Fruit fly (Drosophila melanogaster) whole organism, adult: ENCODE measurements around the gene GC.

Experiments used
- CG11617 ChIP-seq: fragments of 200-800 bp; sonication (Bioruptor generic); optimal IDR thresholded peaks from 2 replicates; lab custom pipeline; 2017; ENCODE audit warnings: mild to moderate bottlenecking, missing biosample characterization, missing genetic modification reagents, missing genetic modification characterization
- CG12768 ChIP-seq: fragments of 200-800 bp; sonication (Bioruptor generic); optimal IDR thresholded peaks from 2 replicates; lab custom pipeline; 2017; ENCODE audit warnings: missing biosample characterization, missing genetic modification characterization, mild to moderate bottlenecking, moderate library complexity, missing genetic modification reagents
- CG14711 ChIP-seq: fragments of 200-800 bp; sonication (Bioruptor generic); optimal IDR thresholded peaks from 2 replicates; lab custom pipeline; 2018; ENCODE audit warnings: missing biosample characterization, mild to moderate bottlenecking, missing genetic modification characterization, moderate library complexity
- CG1620 ChIP-seq: fragments of 200-800 bp; sonication (Bioruptor generic); optimal IDR thresholded peaks from 2 replicates; lab custom pipeline; 2016; ENCODE audit warnings: missing biosample characterization, missing genetic modification characterization
- CG33017 ChIP-seq: fragments of 200-800 bp; sonication (Bioruptor generic); optimal IDR thresholded peaks from 2 replicates; lab custom pipeline; 2018; ENCODE audit warnings: missing biosample characterization, mild to moderate bottlenecking, missing genetic modification characterization, moderate library complexity
- CG5204 ChIP-seq: fragments of 200-800 bp; sonication (Bioruptor generic); optimal IDR thresholded peaks from 2 replicates; lab custom pipeline; 2016; ENCODE audit warnings: missing biosample characterization, missing genetic modification characterization
- CG7045 ChIP-seq: fragments of 200-800 bp; sonication (Bioruptor generic); optimal IDR thresholded peaks from 2 replicates; lab custom pipeline; 2017; ENCODE audit warnings: missing biosample characterization, mild to moderate bottlenecking, missing genetic modification characterization
- CG7101 ChIP-seq: fragments of 200-800 bp; sonication (Bioruptor generic); optimal IDR thresholded peaks from 2 replicates; lab custom pipeline; 2018; ENCODE audit warnings: missing biosample characterization, mild to moderate bottlenecking, missing genetic modification characterization, moderate library complexity
- Clk ChIP-seq: fragments of 200-800 bp; sonication (Bioruptor generic); optimal IDR thresholded peaks from 2 replicates; lab custom pipeline; 2017; ENCODE audit warnings: missing biosample characterization, missing genetic modification characterization
- Crg-1 ChIP-seq: fragments of 200-800 bp; sonication (Bioruptor generic); optimal IDR thresholded peaks from 2 replicates; lab custom pipeline; 2016; ENCODE audit warnings: missing biosample characterization, missing genetic modification characterization
- Hr96 ChIP-seq: fragments of 200-800 bp; sonication (Bioruptor generic); optimal IDR thresholded peaks from 2 replicates; lab custom pipeline; 2016; ENCODE audit warnings: missing biosample characterization, missing genetic modification characterization
- Mnt ChIP-seq: fragments of 200-800 bp; sonication (Bioruptor generic); optimal IDR thresholded peaks from 2 replicates; lab custom pipeline; 2016; ENCODE audit warnings: missing biosample characterization, mild to moderate bottlenecking, missing genetic modification characterization
- bab1 ChIP-seq: fragments of 200-800 bp; sonication (Bioruptor generic); optimal IDR thresholded peaks from 3 replicates; lab custom pipeline; 2019; ENCODE audit warnings: missing biosample characterization, mild to moderate bottlenecking, missing genetic modification characterization, moderate library complexity
- cic ChIP-seq: fragments of 200-800 bp; sonication (Bioruptor generic); optimal IDR thresholded peaks from 2 replicates; lab custom pipeline; 2017; ENCODE audit warnings: missing biosample characterization, mild to moderate bottlenecking, missing genetic modification characterization, moderate library complexity
- cnc ChIP-seq, 2 experiments: fragments of >200 bp; optimal IDR thresholded peaks; 2 replicates each; lab custom pipeline; 2017
- kay ChIP-seq: fragments of 200-800 bp; sonication (Bioruptor generic); peaks from one replicate; lab custom pipeline; 2016; ENCODE audit warnings: missing biosample characterization, missing genetic modification characterization, borderline replicate concordance
- ovo ChIP-seq: fragments of 200-800 bp; sonication (Bioruptor generic); optimal IDR thresholded peaks from 2 replicates; lab custom pipeline; 2016; ENCODE audit warnings: missing biosample characterization, missing genetic modification characterization
- pad ChIP-seq: fragments of 200-800 bp; sonication (Bioruptor generic); optimal IDR thresholded peaks from 3 replicates; lab custom pipeline; 2017; ENCODE audit warnings: missing biosample characterization, missing genetic modification characterization, mild to moderate bottlenecking, moderate library complexity, missing genetic modification reagents
- tj ChIP-seq: fragments of 200-800 bp; sonication (Bioruptor generic); optimal IDR thresholded peaks from 3 replicates; lab custom pipeline; 2017; ENCODE audit warnings: missing biosample characterization, mild to moderate bottlenecking, missing genetic modification characterization, moderate library complexity
- toe ChIP-seq: fragments of 200-800 bp; sonication (Bioruptor generic); optimal IDR thresholded peaks from 2 replicates; lab custom pipeline; 2016; ENCODE audit warnings: missing biosample characterization, missing genetic modification characterization

Gene GC

dm6 chr3L:1629064-1629777 lies at the start of gene GC:
GC (minus strand) TSS chr3L:1629301.
- no peak for TF ChIP-seq CG5204
- TF ChIP-seq CG12768 (GFP tag; lab: Kevin White, UChicago), result no peak
- no peak for TF ChIP-seq Hr96
- no peak for TF ChIP-seq ovo (GFP tag; lab: Kevin White, UChicago)
- TF ChIP-seq kay (GFP tag; lab: Kevin White, UChicago), result no peak
- no peak for TF ChIP-seq cic (GFP tag; lab: Kevin White, UChicago)
- no peak for TF ChIP-seq tj (GFP tag; lab: Kevin White, UChicago)
- no peak for TF ChIP-seq toe (GFP tag; lab: Kevin White, UChicago)
- TF ChIP-seq pad, result no peak
- TF ChIP-seq CG11617 (GFP tag; lab: Kevin White, UChicago), result no peak
- TF ChIP-seq CG7101 (tag; lab: Kevin White, UChicago), result no peak
- no peak for TF ChIP-seq Clk (GFP tag; lab: Kevin White, UChicago)
- no peak for TF ChIP-seq CG14711 (tag; lab: Kevin White, UChicago)
- TF ChIP-seq bab1 (GFP tag; lab: Kevin White, UChicago), result no peak
- no peak for TF ChIP-seq CG1620
- no peak for TF ChIP-seq cnc (optimal IDR thresholded peaks at IDR 0.05; lab: Kevin White, UChicago)
- no peak for TF ChIP-seq CG7045
- no peak for TF ChIP-seq CG33017 (tag; lab: Kevin White, UChicago)

dm6 chr3L:1676222-1676621 lies 47.1 kb upstream of the GC start:
- no peak for TF ChIP-seq CG5204
- TF ChIP-seq CG14711 (tag; lab: Kevin White, UChicago), result no peak
- TF ChIP-seq Hr96, result no peak
- TF ChIP-seq CG7101 (tag; lab: Kevin White, UChicago), result no peak
- no peak for TF ChIP-seq Crg-1 (GFP tag; lab: Kevin White, UChicago)
- no peak for TF ChIP-seq bab1 (GFP tag; lab: Kevin White, UChicago)
- TF ChIP-seq Mnt, result no peak
- no peak for TF ChIP-seq tj (GFP tag; lab: Kevin White, UChicago)
- no peak for TF ChIP-seq CG11617 (GFP tag; lab: Kevin White, UChicago)
- TF ChIP-seq CG33017 (tag; lab: Kevin White, UChicago), result no peak

- TF ChIP-seq Crg-1 (GFP tag; lab: Kevin White, UChicago) (no peak), pad (no peak), CG33017 (tag; lab: Kevin White, UChicago) (no peak), tj (GFP tag; lab: Kevin White, UChicago) (no peak), CG12768 (GFP tag; lab: Kevin White, UChicago) (no peak), CG5204 (no peak), bab1 (GFP tag; lab: Kevin White, UChicago) (no peak), CG11617 (GFP tag; lab: Kevin White, UChicago) (no peak)
Measured at dm6 chr3L:1675242-1675641, 46.1 kb upstream of the GC start.

dm6 chr3L:1674381-1674780 lies 45.3 kb upstream of the GC start, which contains the start of gene CG7991:
CG7991 (plus strand) TSS chr3L:1674709.
- no peak for TF ChIP-seq Clk (GFP tag; lab: Kevin White, UChicago)
- no peak for TF ChIP-seq CG1620
- TF ChIP-seq cic (GFP tag; lab: Kevin White, UChicago), result no peak
- TF ChIP-seq Hr96, result no peak
- no peak for TF ChIP-seq cnc (optimal IDR thresholded peaks at IDR 0.05; lab: Kevin White, UChicago)
- TF ChIP-seq ovo (GFP tag; lab: Kevin White, UChicago), result no peak
- TF ChIP-seq toe (GFP tag; lab: Kevin White, UChicago), result no peak
- no peak for TF ChIP-seq kay (GFP tag; lab: Kevin White, UChicago)
- TF ChIP-seq Mnt, result no peak
- no peak for TF ChIP-seq pad
- no peak for TF ChIP-seq CG14711 (tag; lab: Kevin White, UChicago)
- TF ChIP-seq CG33017 (tag; lab: Kevin White, UChicago), result no peak
- TF ChIP-seq tj (GFP tag; lab: Kevin White, UChicago), result no peak
- TF ChIP-seq bab1 (GFP tag; lab: Kevin White, UChicago), result no peak
- no peak for TF ChIP-seq CG5204
- TF ChIP-seq Crg-1 (GFP tag; lab: Kevin White, UChicago), result no peak
- TF ChIP-seq CG7045, result no peak
- no peak for TF ChIP-seq CG11617 (GFP tag; lab: Kevin White, UChicago)

dm6 chr3L:1672627-1673026 lies 43.5 kb upstream of the GC start, which contains the start of gene CG13930:
CG13930 (minus strand) TSS chr3L:1672727.
- TF ChIP-seq tj (GFP tag; lab: Kevin White, UChicago) (no peak), CG7045 (no peak), CG1620 (no peak), toe (GFP tag; lab: Kevin White, UChicago) (no peak), kay (GFP tag; lab: Kevin White, UChicago) (no peak), CG12768 (GFP tag; lab: Kevin White, UChicago) (no peak), CG33017 (tag; lab: Kevin White, UChicago) (no peak), cic (GFP tag; lab: Kevin White, UChicago) (no peak), CG14711 (tag; lab: Kevin White, UChicago) (no peak), CG5204 (no peak), pad (no peak), cnc (optimal IDR thresholded peaks at IDR 0.05; lab: Kevin White, UChicago) (no peak), Crg-1 (GFP tag; lab: Kevin White, UChicago) (no peak), ovo (GFP tag; lab: Kevin White, UChicago) (no peak)

dm6 chr3L:1670008-1670407 lies 40.9 kb upstream of the GC start, which contains the start of gene RabX5:
RabX5 (minus strand) TSS chr3L:1670108.
- TF ChIP-seq bab1 (GFP tag; lab: Kevin White, UChicago), result no peak
- no peak for TF ChIP-seq Mnt
- no peak for TF ChIP-seq kay (GFP tag; lab: Kevin White, UChicago)
- no peak for TF ChIP-seq CG11617 (GFP tag; lab: Kevin White, UChicago)
- TF ChIP-seq tj (GFP tag; lab: Kevin White, UChicago), result no peak
- TF ChIP-seq CG33017 (tag; lab: Kevin White, UChicago), result no peak
- no peak for TF ChIP-seq CG5204
- no peak for TF ChIP-seq cnc (optimal IDR thresholded peaks at IDR 0.05; lab: Kevin White, UChicago)
- TF ChIP-seq cic (GFP tag; lab: Kevin White, UChicago), result no peak
- TF ChIP-seq Hr96, result no peak
- TF ChIP-seq toe (GFP tag; lab: Kevin White, UChicago), result no peak
- TF ChIP-seq Clk (GFP tag; lab: Kevin White, UChicago), result no peak
- no peak for TF ChIP-seq CG7101 (tag; lab: Kevin White, UChicago)
- TF ChIP-seq pad, result no peak
- TF ChIP-seq CG7045, result no peak
- TF ChIP-seq Crg-1 (GFP tag; lab: Kevin White, UChicago), result no peak
- no peak for TF ChIP-seq ovo (GFP tag; lab: Kevin White, UChicago)
